In genomic region chr2L:11184144-11184543, dm6 we compare ENCODE assay signal across 4 fruit fly cellular contexts.
TF ChIP-seq lines count a peak whose summit lies in the region.

No protein-coding gene starts in this region.

- TF ChIP-seq CTCF in whole organism, embryonic (GFP tag; optimal IDR thresholded peaks at IDR 0.05; lab: Kevin White, UChicago), result no peak

TF ChIP-seq in whole organism, embryonic, 481 proteins besides CTCF, POLR2A, EP300 and RAD21 (continues in another document):
- TF ChIP-seq dmrt11E (tag; optimal IDR thresholded peaks at IDR 0.05; lab: Kevin White, UChicago) (peak; percentile 64), CG8478 (optimal IDR thresholded peaks at IDR 0.05; lab: Kevin White, UChicago) (no peak), Doc3 (GFP tag; IDR thresholded peaks at IDR 0.05; lab: Robert Waterston, UW; ENCODE audit: partially characterized antibody) (no peak), CG6175 (GFP tag; IDR thresholded peaks at IDR 0.05; lab: Robert Waterston, UW) (no peak), twi (tag; optimal IDR thresholded peaks at IDR 0.05; lab: Kevin White, UChicago) (no peak), ara (GFP tag; IDR thresholded peaks at IDR 0.05; lab: Robert Waterston, UW) (no peak), ham (GFP tag; IDR thresholded peaks at IDR 0.05; lab: Robert Waterston, UW) (no peak), CG2120 (GFP tag; optimal IDR thresholded peaks at IDR 0.05; lab: Kevin White, UChicago) (no peak), CG14441 (GFP tag; IDR thresholded peaks at IDR 0.05; lab: Robert Waterston, UW) (no peak), CG15514 (GFP tag; optimal IDR thresholded peaks at IDR 0.05; lab: Kevin White, UChicago) (no peak), CG6683 (GFP tag; optimal IDR thresholded peaks at IDR 0.05; lab: Kevin White, UChicago) (no peak), CG7839 (tag; optimal IDR thresholded peaks at IDR 0.05; lab: Kevin White, UChicago) (peak; percentile 19), unc-4 (GFP tag; IDR thresholded peaks at IDR 0.05; lab: Robert Waterston, UW; ENCODE audit: partially characterized antibody) (no peak), Gug (GFP tag; IDR thresholded peaks at IDR 0.05; lab: Robert Waterston, UW) (no peak), CG1832 (GFP tag; optimal IDR thresholded peaks at IDR 0.05; lab: Kevin White, UChicago) (no peak), CG8765 (GFP tag; IDR thresholded peaks at IDR 0.05; lab: Robert Waterston, UW) (no peak), Nf-YB (GFP tag; optimal IDR thresholded peaks at IDR 0.05; lab: Kevin White, UChicago) (no peak), CoRest (tag; optimal IDR thresholded peaks at IDR 0.05; lab: Kevin White, UChicago) (no peak), C15 (GFP tag; IDR thresholded peaks at IDR 0.05; lab: Robert Waterston, UW) (no peak), Sin3A (optimal IDR thresholded peaks at IDR 0.05; lab: Kevin White, UChicago) (no peak), Six4 (GFP tag; optimal IDR thresholded peaks at IDR 0.05; lab: Kevin White, UChicago) (no peak), CG17361 (GFP tag; IDR thresholded peaks at IDR 0.05; lab: Robert Waterston, UW) (0 out of 3 replicates have a peak, but pooled peaks have one; percentile 20), Aef1 (GFP tag; IDR thresholded peaks at IDR 0.05; lab: Robert Waterston, UW) (no peak), slp2 (GFP tag; optimal IDR thresholded peaks at IDR 0.05; lab: Kevin White, UChicago) (no peak)

TF ChIP-seq in whole organism, prepupa, 60 proteins besides CTCF, POLR2A, EP300 and RAD21 (continues in another document):
- peak; percentile 87 for TF ChIP-seq fd59A (GFP tag; optimal IDR thresholded peaks at IDR 0.05; lab: Kevin White, UChicago)
- peak; percentile 86 for TF ChIP-seq CG10669 (GFP tag; optimal IDR thresholded peaks at IDR 0.05; lab: Kevin White, UChicago)
- peak; percentile 72 for TF ChIP-seq Hr4 (GFP tag; optimal IDR thresholded peaks at IDR 0.05; lab: Kevin White, UChicago)
- TF ChIP-seq CG10631 (GFP tag; optimal IDR thresholded peaks at IDR 0.05; lab: Kevin White, UChicago), result peak; percentile 90
- TF ChIP-seq Eip78C (GFP tag; lab: Kevin White, UChicago), result peak; percentile 97
- peak; percentile 79 for TF ChIP-seq CG1621 (tag; optimal IDR thresholded peaks at IDR 0.05; lab: Kevin White, UChicago)
- TF ChIP-seq Gug (GFP tag; IDR thresholded peaks at IDR 0.05; lab: Robert Waterston, UW), result peak; percentile 66
- TF ChIP-seq CG31627 (GFP tag; optimal IDR thresholded peaks at IDR 0.05; lab: Kevin White, UChicago), result peak; percentile 79
- peak; percentile 83 for TF ChIP-seq Sox14 (GFP tag; optimal IDR thresholded peaks at IDR 0.05; lab: Kevin White, UChicago)
- peak; percentile 81 for TF ChIP-seq Sox102F (GFP tag; optimal IDR thresholded peaks at IDR 0.05; lab: Kevin White, UChicago)
- TF ChIP-seq Smox (GFP tag; optimal IDR thresholded peaks at IDR 0.05; lab: Kevin White, UChicago), result peak; percentile 79
- no peak for TF ChIP-seq fkh (GFP tag; optimal IDR thresholded peaks at IDR 0.05; lab: Kevin White, UChicago)
- peak; percentile 80 for TF ChIP-seq CG15336 (GFP tag; IDR thresholded peaks at IDR 0.05; lab: Robert Waterston, UW)
- peak; percentile 72 for TF ChIP-seq CG8319 (GFP tag; optimal IDR thresholded peaks at IDR 0.05; lab: Kevin White, UChicago)
- peak; percentile 84 for TF ChIP-seq eg (GFP tag; IDR thresholded peaks at IDR 0.05; lab: Robert Waterston, UW)
- TF ChIP-seq svp (GFP tag; lab: Kevin White, UChicago), result peak; percentile 92
- peak; percentile 56; the same call in 1 of the 2 replicates for TF ChIP-seq CG11294 (GFP tag; IDR thresholded peaks at IDR 0.05; lab: Robert Waterston, UW)
- TF ChIP-seq CG34406 (GFP tag; optimal IDR thresholded peaks at IDR 0.05; lab: Kevin White, UChicago), result peak; percentile 83
- peak; percentile 87 for TF ChIP-seq Met (GFP tag; optimal IDR thresholded peaks at IDR 0.05; lab: Kevin White, UChicago)
- peak; percentile 68 for TF ChIP-seq Ets21C (GFP tag; optimal IDR thresholded peaks at IDR 0.05; lab: Kevin White, UChicago)
- peak; percentile 86 for TF ChIP-seq CG6808 (GFP tag; optimal IDR thresholded peaks at IDR 0.05; lab: Kevin White, UChicago)
- TF ChIP-seq CG4318 (GFP tag; optimal IDR thresholded peaks at IDR 0.05; lab: Kevin White, UChicago), result peak; percentile 59
- peak; percentile 55 for TF ChIP-seq fd85E (GFP tag; optimal IDR thresholded peaks at IDR 0.05; lab: Kevin White, UChicago)
- TF ChIP-seq Hr38 (GFP tag; optimal IDR thresholded peaks at IDR 0.05; lab: Kevin White, UChicago), result no peak

TF ChIP-seq in whole organism, pupa, 21 proteins besides CTCF, POLR2A, EP300 and RAD21:
- TF ChIP-seq CG17806 (tag; optimal IDR thresholded peaks at IDR 0.05; lab: Kevin White, UChicago) (peak; percentile 93), fd96Ca (GFP tag; IDR thresholded peaks at IDR 0.05; lab: Robert Waterston, UW) (peak; percentile 79; the same call in 2 of the 3 replicates), CG13204 (GFP tag; optimal IDR thresholded peaks at IDR 0.05; lab: Kevin White, UChicago) (peak; percentile 61), Pif1A (GFP tag; optimal IDR thresholded peaks at IDR 0.05; lab: Kevin White, UChicago) (peak; percentile 89), CG4496 (GFP tag; IDR thresholded peaks at IDR 0.05; lab: Robert Waterston, UW) (peak; percentile 86), CG8159 (tag; optimal IDR thresholded peaks at IDR 0.05; lab: Kevin White, UChicago) (peak; percentile 90), CG10348 (GFP tag; IDR thresholded peaks at IDR 0.05; lab: Robert Waterston, UW) (no peak), CG9948 (tag; optimal IDR thresholded peaks at IDR 0.05; lab: Kevin White, UChicago) (peak; percentile 94), Ets98B (GFP tag; IDR thresholded peaks at IDR 0.05; lab: Robert Waterston, UW) (peak; percentile 87), CG32121 (GFP tag; IDR thresholded peaks at IDR 0.05; lab: Robert Waterston, UW) (peak; percentile 65), CG15710 (tag; optimal IDR thresholded peaks at IDR 0.05; lab: Kevin White, UChicago) (peak; percentile 92), EcR (GFP tag; optimal IDR thresholded peaks at IDR 0.05; lab: Kevin White, UChicago) (no peak), Snoo (tag; optimal IDR thresholded peaks at IDR 0.05; lab: Kevin White, UChicago) (peak; percentile 70), CG8301 (tag; optimal IDR thresholded peaks at IDR 0.05; lab: Kevin White, UChicago) (peak; percentile 93), CG14655 (GFP tag; optimal IDR thresholded peaks at IDR 0.05; lab: Kevin White, UChicago) (peak; percentile 91), D1 (tag; optimal IDR thresholded peaks at IDR 0.05; lab: Kevin White, UChicago) (peak; percentile 79), CG34367 (tag; optimal IDR thresholded peaks at IDR 0.05; lab: Kevin White, UChicago) (peak; percentile 92), Pif1B (GFP tag; optimal IDR thresholded peaks at IDR 0.05; lab: Kevin White, UChicago) (peak; percentile 87), CG12605 (GFP tag; IDR thresholded peaks at IDR 0.05; lab: Robert Waterston, UW) (peak; percentile 85), rn (GFP tag; IDR thresholded peaks at IDR 0.05; lab: Robert Waterston, UW) (peak; percentile 74; the same call in 1 of the 2 replicates), gl (tag; optimal IDR thresholded peaks at IDR 0.05; lab: Kevin White, UChicago) (peak; percentile 82)

TF ChIP-seq in whole organism, wandering third instar larva, 38 proteins besides CTCF, POLR2A, EP300 and RAD21 (continues in another document):
- TF ChIP-seq Vsx2 (GFP tag; optimal IDR thresholded peaks at IDR 0.05; lab: Kevin White, UChicago; ENCODE audit: partially characterized antibody), result no peak
- TF ChIP-seq Abd-B (GFP tag; optimal IDR thresholded peaks at IDR 0.05; lab: Kevin White, UChicago), result no peak
- no peak for TF ChIP-seq Dif (GFP tag; optimal IDR thresholded peaks at IDR 0.05; lab: Kevin White, UChicago; ENCODE audit: partially characterized antibody)
- no peak for TF ChIP-seq Rel (GFP tag; optimal IDR thresholded peaks at IDR 0.05; lab: Kevin White, UChicago)
- TF ChIP-seq Rel (tag; optimal IDR thresholded peaks at IDR 0.05; lab: Kevin White, UChicago), result no peak
- TF ChIP-seq Jra (GFP tag; optimal IDR thresholded peaks at IDR 0.05; lab: Kevin White, UChicago), result peak; percentile 62
- peak; percentile 73 for TF ChIP-seq HLH106 (tag; optimal IDR thresholded peaks at IDR 0.05; lab: Kevin White, UChicago)
- TF ChIP-seq pan (optimal IDR thresholded peaks at IDR 0.05; lab: Kevin White, UChicago), result no peak
- peak; percentile 85 for TF ChIP-seq rgr (GFP tag; optimal IDR thresholded peaks at IDR 0.05; lab: Kevin White, UChicago)
- TF ChIP-seq brk (GFP tag; optimal IDR thresholded peaks at IDR 0.05; lab: Kevin White, UChicago), result peak; percentile 75
- TF ChIP-seq Sp1 (GFP tag; optimal IDR thresholded peaks at IDR 0.05; lab: Kevin White, UChicago), result peak; percentile 81
- no peak for TF ChIP-seq dsf (GFP tag; optimal IDR thresholded peaks at IDR 0.05; lab: Kevin White, UChicago; ENCODE audit: borderline replicate concordance)
- no peak for TF ChIP-seq dl (GFP tag; optimal IDR thresholded peaks at IDR 0.05; lab: Kevin White, UChicago; ENCODE audit: insufficient read depth in 1 of 2, partially characterized antibody in 2 of 2)
- TF ChIP-seq psq (GFP tag; optimal IDR thresholded peaks at IDR 0.05; lab: Kevin White, UChicago), result peak; percentile 70
- TF ChIP-seq Myc (optimal IDR thresholded peaks at IDR 0.05; lab: Kevin White, UChicago), result no peak
- peak; percentile 88 for TF ChIP-seq h (GFP tag; optimal IDR thresholded peaks at IDR 0.05; lab: Kevin White, UChicago)
- peak; percentile 78 for TF ChIP-seq woc (GFP tag; optimal IDR thresholded peaks at IDR 0.05; lab: Kevin White, UChicago)
- no peak for TF ChIP-seq CG9705 (GFP tag; optimal IDR thresholded peaks at IDR 0.05; lab: Kevin White, UChicago)
- TF ChIP-seq sv (GFP tag; optimal IDR thresholded peaks at IDR 0.05; lab: Kevin White, UChicago), result no peak
- TF ChIP-seq CrebA (GFP tag; optimal IDR thresholded peaks at IDR 0.05; lab: Kevin White, UChicago; ENCODE audit: borderline replicate concordance), result no peak
- peak; percentile 81 for TF ChIP-seq br (GFP tag; optimal IDR thresholded peaks at IDR 0.05; lab: Kevin White, UChicago)
- no peak for TF ChIP-seq Hr83 (GFP tag; optimal IDR thresholded peaks at IDR 0.05; lab: Kevin White, UChicago; ENCODE audit: poor library complexity, severe bottlenecking)
- no peak for TF ChIP-seq N (GFP tag; optimal IDR thresholded peaks at IDR 0.05; lab: Kevin White, UChicago)
- no peak for TF ChIP-seq Hr78 (GFP tag; optimal IDR thresholded peaks at IDR 0.05; lab: Kevin White, UChicago)
- TF ChIP-seq OdsH (GFP tag; optimal IDR thresholded peaks at IDR 0.05; lab: Kevin White, UChicago), result peak; percentile 80
- no peak for TF ChIP-seq usp (GFP tag; optimal IDR thresholded peaks at IDR 0.05; lab: Kevin White, UChicago)
- no peak for TF ChIP-seq lola (GFP tag; optimal IDR thresholded peaks at IDR 0.05; lab: Kevin White, UChicago)
- peak; percentile 85 for TF ChIP-seq Hnf4 (GFP tag; optimal IDR thresholded peaks at IDR 0.05; lab: Kevin White, UChicago)
- TF ChIP-seq CG32264 (GFP tag; optimal IDR thresholded peaks at IDR 0.05; lab: Kevin White, UChicago), result peak; percentile 62
- TF ChIP-seq dmrt93B (GFP tag; optimal IDR thresholded peaks at IDR 0.05; lab: Kevin White, UChicago), result peak; percentile 45
- TF ChIP-seq fru (GFP tag; optimal IDR thresholded peaks at IDR 0.05; lab: Kevin White, UChicago), result peak; percentile 89

Comparison
In these comparisons a context has a peak if more than half of its experiments do, and no peak if none do; other contexts are left out.
1. Of the 7 proteins assayed by ChIP-seq in both whole organism, embryonic and whole organism, prepupa: peak only in whole organism, embryonic: none; only in whole organism, prepupa: CG16779, CG6854, Gug, Hr39 and Lpt; in both: Blimp-1 and Sox102F; in neither: 0.